Fruit fly (Drosophila melanogaster): Measurements from ENCODE around the gene Wnt4.

DNA sequence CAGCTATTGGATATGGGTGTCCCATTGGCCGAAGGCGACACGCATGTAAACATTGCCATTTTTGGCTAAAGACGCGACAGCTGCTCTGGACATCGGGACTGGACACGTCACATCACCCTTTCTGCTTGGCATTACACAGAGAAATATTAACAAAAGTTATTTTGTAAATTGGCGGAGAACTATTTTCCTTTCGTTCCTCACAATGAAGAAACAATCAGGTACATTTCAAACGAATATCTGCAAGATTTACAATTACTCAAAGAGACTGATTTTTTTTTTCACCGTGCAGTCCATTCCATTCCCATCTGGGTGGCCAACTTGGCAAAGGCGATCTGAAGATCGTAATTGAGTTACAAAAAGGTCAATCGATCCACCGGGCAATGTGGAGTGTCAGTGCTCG is 42.4 kb upstream of the Wnt4 start:
- no peak for TF ChIP-seq CG8478 (optimal IDR thresholded peaks at IDR 0.05)
- TF ChIP-seq usp (GFP tag; optimal IDR thresholded peaks at IDR 0.05): no peak
- TF ChIP-seq pan (optimal IDR thresholded peaks at IDR 0.05): no peak
